Worm (Caenorhabditis elegans) whole organism, mixed stage, embryonic: ENCODE data around the gene lmtr-5.
A peak's percentile ranks its signal among the peaks of the same experiment; 100 is the strongest.

Source experiments
- M03D4.4 ChIP-seq: sonication (generic microtip); optimal IDR thresholded peaks from 2 replicates; lab custom pipeline; 2017; ENCODE audit warnings: mild to moderate bottlenecking, missing genetic modification characterization, missing compliant biosample characterization
- bed-3 ChIP-seq: fragments of 200-800 bp; sonication (Bioruptor generic); optimal IDR thresholded peaks from 3 replicates; lab custom pipeline; 2018; ENCODE audit warnings: mild to moderate bottlenecking, missing genetic modification characterization, moderate library complexity, missing compliant biosample characterization
- blmp-1 ChIP-seq: fragments of 150-350 bp; optimal IDR thresholded peaks from 2 replicates; lab custom pipeline; 2014; ENCODE audit warnings: missing biosample characterization, missing genetic modification characterization
- ceh-39 ChIP-seq: fragments of 150-350 bp; optimal IDR thresholded peaks from 2 replicates; lab custom pipeline; 2014; ENCODE audit warnings: missing biosample characterization, missing genetic modification characterization
- ceh-43 ChIP-seq: fragments of 200-800 bp; sonication (Bioruptor generic); optimal IDR thresholded peaks from 2 replicates; lab custom pipeline; 2018; ENCODE audit warnings: mild to moderate bottlenecking, missing genetic modification characterization, moderate library complexity, missing compliant biosample characterization
- ceh-83 ChIP-seq: fragments of 200-800 bp; sonication (Bioruptor generic); optimal IDR thresholded peaks from 2 replicates; lab custom pipeline; 2018; ENCODE audit warnings: mild to moderate bottlenecking, missing genetic modification characterization, missing compliant biosample characterization
- ces-1 ChIP-seq: fragments of 150-350 bp; optimal IDR thresholded peaks from 2 replicates; lab custom pipeline; 2014; ENCODE audit warnings: missing biosample characterization, missing genetic modification reagents, missing genetic modification characterization
- cnd-1 ChIP-seq: fragments of 200-800 bp; sonication (Bioruptor generic); optimal IDR thresholded peaks from 2 replicates; lab custom pipeline; 2018; ENCODE audit warnings: mild to moderate bottlenecking, missing genetic modification characterization, missing compliant biosample characterization
- drap-1 ChIP-seq: fragments of 200-800 bp; sonication (Bioruptor generic); optimal IDR thresholded peaks from 3 replicates; lab custom pipeline; 2018; ENCODE audit warnings: mild to moderate bottlenecking, missing genetic modification characterization, missing compliant biosample characterization
- elt-1 ChIP-seq: sonication (generic microtip); optimal IDR thresholded peaks from 2 replicates; lab custom pipeline; 2017; ENCODE audit warnings: missing genetic modification characterization, mild to moderate bottlenecking, missing compliant biosample characterization, antibody characterized with exemption, moderate library complexity, borderline replicate concordance; ENCODE audit not compliant: insufficient read depth
- flh-1 ChIP-seq: fragments of 200-800 bp; sonication (Bioruptor generic); optimal IDR thresholded peaks from 2 replicates; lab custom pipeline; 2018; ENCODE audit warnings: mild to moderate bottlenecking, missing genetic modification characterization, moderate library complexity, missing compliant biosample characterization
- ham-2 ChIP-seq: fragments of 200-800 bp; sonication (Bioruptor generic); optimal IDR thresholded peaks from 2 replicates; lab custom pipeline; 2018; ENCODE audit warnings: mild to moderate bottlenecking, missing genetic modification characterization, missing compliant biosample characterization
- hlh-1 ChIP-seq: fragments of 150-350 bp; optimal IDR thresholded peaks from 2 replicates; lab custom pipeline; 2014; ENCODE audit warnings: missing biosample characterization, missing genetic modification reagents, missing genetic modification characterization
- lin-13 ChIP-seq: fragments of 150-350 bp; optimal IDR thresholded peaks from 2 replicates; lab custom pipeline; 2014; ENCODE audit warnings: missing biosample characterization, missing genetic modification characterization
- lin-32 ChIP-seq: fragments of 200-800 bp; sonication (Bioruptor generic); optimal IDR thresholded peaks from 2 replicates; lab custom pipeline; 2018; ENCODE audit warnings: mild to moderate bottlenecking, missing genetic modification characterization, missing compliant biosample characterization
- lsy-2 ChIP-seq: fragments of 150-350 bp; optimal IDR thresholded peaks from 2 replicates; lab custom pipeline; 2014; ENCODE audit warnings: missing biosample characterization, missing genetic modification characterization
- mep-1 ChIP-seq: fragments of 150-350 bp; optimal IDR thresholded peaks from 2 replicates; lab custom pipeline; 2017; ENCODE audit warnings: missing biosample characterization, missing genetic modification reagents, missing genetic modification characterization, inconsistent platforms
- mls-2 ChIP-seq: sonication (generic microtip); optimal IDR thresholded peaks from 2 replicates; lab custom pipeline; 2016; ENCODE audit warnings: mild to moderate bottlenecking, missing genetic modification characterization, moderate library complexity, missing compliant biosample characterization
- nhr-12 ChIP-seq: fragments of 150-350 bp; optimal IDR thresholded peaks from 2 replicates; lab custom pipeline; 2014; ENCODE audit warnings: missing biosample characterization, missing genetic modification characterization
- nhr-2 ChIP-seq: fragments of 150-350 bp; optimal IDR thresholded peaks from 2 replicates; lab custom pipeline; 2014; ENCODE audit warnings: missing biosample characterization, missing genetic modification characterization
- nhr-237 ChIP-seq: fragments of 150-350 bp; optimal IDR thresholded peaks from 2 replicates; lab custom pipeline; 2014; ENCODE audit warnings: missing biosample characterization, missing genetic modification characterization
- nhr-28 ChIP-seq: fragments of 150-350 bp; optimal IDR thresholded peaks from 2 replicates; lab custom pipeline; 2014; ENCODE audit warnings: missing biosample characterization, missing genetic modification characterization
- sem-2 ChIP-seq: fragments of 200-800 bp; sonication (Bioruptor generic); optimal IDR thresholded peaks from 2 replicates; lab custom pipeline; 2018; ENCODE audit warnings: mild to moderate bottlenecking, missing genetic modification characterization, missing compliant biosample characterization
- snpc-4 ChIP-seq: fragments of 150-350 bp; optimal IDR thresholded peaks from 2 replicates; lab custom pipeline; 2014; ENCODE audit warnings: missing biosample characterization, missing genetic modification characterization
- sptf-1 ChIP-seq: sonication (generic microtip); optimal IDR thresholded peaks from 2 replicates; lab custom pipeline; 2017; ENCODE audit warnings: mild to moderate bottlenecking, missing genetic modification characterization, moderate library complexity, missing compliant biosample characterization
- tbx-8 ChIP-seq: fragments of 200-800 bp; sonication (Bioruptor generic); optimal IDR thresholded peaks from 2 replicates; lab custom pipeline; 2018; ENCODE audit warnings: mild to moderate bottlenecking, missing genetic modification characterization, moderate library complexity, missing compliant biosample characterization
- unc-39 ChIP-seq: fragments of 150-350 bp; optimal IDR thresholded peaks from 2 replicates; lab custom pipeline; 2014; ENCODE audit warnings: missing biosample characterization, missing genetic modification characterization
- unc-62 ChIP-seq: fragments of 150-350 bp; optimal IDR thresholded peaks from 2 replicates; lab custom pipeline; 2014; ENCODE audit warnings: missing biosample characterization, missing genetic modification reagents, missing genetic modification characterization
- zip-8 ChIP-seq: fragments of 150-350 bp; optimal IDR thresholded peaks from 2 replicates; lab custom pipeline; 2014; ENCODE audit warnings: missing biosample characterization, missing genetic modification characterization
- ztf-11 ChIP-seq: fragments of 150-350 bp; optimal IDR thresholded peaks from 2 replicates; lab custom pipeline; 2014; ENCODE audit warnings: missing biosample characterization, missing genetic modification characterization

lmtr-5 gene

ce11 chrIII:3163448-3163847 lies 20.0 kb upstream of the lmtr-5 start:
- TF ChIP-seq nhr-2 (tag; lab: Kevin White, UChicago) (no peak), nhr-12 (tag; lab: Kevin White, UChicago) (no peak), ztf-11 (tag; lab: Kevin White, UChicago) (no peak), M03D4.4 (no peak), ceh-83 (GFP tag; lab: Kevin White, UChicago) (no peak), lin-32 (GFP tag; lab: Kevin White, UChicago) (no peak), flh-1 (no peak), zip-8 (no peak), unc-62 (GFP tag; lab: Kevin White, UChicago) (no peak), ceh-39 (no peak), snpc-4 (tag; lab: Kevin White, UChicago) (no peak), bed-3 (no peak), nhr-28 (no peak), mep-1 (tag; lab: Kevin White, UChicago) (no peak), ham-2 (GFP tag; lab: Kevin White, UChicago) (no peak), hlh-1 (no peak), nhr-237 (no peak)

DNA sequence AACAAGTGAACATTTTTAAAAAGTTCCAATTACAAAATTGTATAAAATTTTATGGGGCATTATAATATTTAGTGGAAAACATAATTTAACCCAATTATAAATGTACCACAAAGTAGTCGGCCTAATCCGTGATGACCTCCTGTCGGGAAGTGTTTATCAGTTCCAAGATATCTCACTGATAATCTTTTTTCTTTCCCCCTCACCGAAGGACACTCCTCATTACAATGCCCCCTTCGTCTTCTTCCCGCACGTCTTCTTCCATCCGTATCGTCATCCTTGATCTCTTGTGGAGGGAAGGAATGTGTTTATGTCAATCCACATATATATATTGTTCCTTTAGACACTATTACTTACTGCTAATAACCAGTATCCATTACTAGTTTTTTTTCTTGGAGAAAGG lies 18.2 kb upstream of the lmtr-5 start, which contains the start of gene R148.5:
Gene R148.5, plus strand, starts transcription at position 331 of the 400 bp plus-strand sequence.
- no peak for TF ChIP-seq sem-2
- peak; percentile 89 for TF ChIP-seq elt-1 (tag; lab: Kevin White, UChicago)
- no peak for TF ChIP-seq nhr-2 (tag; lab: Kevin White, UChicago)
- TF ChIP-seq sptf-1 (tag; lab: Kevin White, UChicago) = no peak
- no peak for TF ChIP-seq ham-2 (GFP tag; lab: Kevin White, UChicago)
- TF ChIP-seq nhr-12 (tag; lab: Kevin White, UChicago) = no peak
- peak; percentile 12 for TF ChIP-seq unc-62 (GFP tag; lab: Kevin White, UChicago)
- TF ChIP-seq, all 35 proteins: peak for 2

ce11 chrIII:3169279-3169678 lies 14.2 kb upstream of the lmtr-5 start:
- no peak for TF ChIP-seq ces-1
- TF ChIP-seq unc-39 (tag; lab: Kevin White, UChicago) = no peak
- TF ChIP-seq ceh-83 (GFP tag; lab: Kevin White, UChicago) = no peak
- TF ChIP-seq ztf-11 (tag; lab: Kevin White, UChicago) = no peak
- no peak for TF ChIP-seq ham-2 (GFP tag; lab: Kevin White, UChicago)
- TF ChIP-seq tbx-8 (GFP tag; lab: Kevin White, UChicago) = no peak
- TF ChIP-seq M03D4.4 = no peak
- no peak for TF ChIP-seq zip-8
- TF ChIP-seq mep-1 (tag; lab: Kevin White, UChicago) = no peak
- TF ChIP-seq snpc-4 (tag; lab: Kevin White, UChicago) = no peak
- no peak for TF ChIP-seq bed-3
- TF ChIP-seq sptf-1 (tag; lab: Kevin White, UChicago) = no peak

DNA sequence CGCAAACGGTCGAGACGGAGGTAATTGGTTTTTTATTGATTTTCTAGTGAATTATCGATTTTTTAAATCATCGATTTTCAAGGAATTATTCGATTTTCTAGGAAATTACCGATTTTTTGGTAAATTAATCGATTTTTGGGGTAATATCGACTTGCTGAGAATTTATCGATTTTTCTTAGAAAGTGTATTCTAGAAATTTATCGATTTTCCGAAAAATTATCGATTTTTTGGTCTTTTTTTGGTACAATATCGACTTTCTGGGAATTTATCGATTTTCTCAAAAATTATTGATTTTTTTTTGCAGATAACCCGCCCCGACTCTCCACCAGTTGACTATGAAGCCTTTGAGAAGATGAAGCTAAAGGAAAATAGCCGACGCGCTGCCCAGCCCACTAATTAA lies 12.9 kb upstream of the lmtr-5 start:
- no peak for TF ChIP-seq ztf-11 (tag; lab: Kevin White, UChicago)

- TF ChIP-seq M03D4.4 = no peak
- TF ChIP-seq ces-1 = no peak
- TF ChIP-seq tbx-8 (GFP tag; lab: Kevin White, UChicago) = no peak
- TF ChIP-seq nhr-2 (tag; lab: Kevin White, UChicago) = no peak
- no peak for TF ChIP-seq lin-13 (tag; lab: Kevin White, UChicago)
- TF ChIP-seq ceh-83 (GFP tag; lab: Kevin White, UChicago) = no peak
- TF ChIP-seq drap-1 (GFP tag; lab: Kevin White, UChicago) = no peak
- no peak for TF ChIP-seq cnd-1
- no peak for TF ChIP-seq ceh-43 (GFP tag; lab: Kevin White, UChicago)
- no peak for TF ChIP-seq lsy-2 (tag; lab: Kevin White, UChicago)
- TF ChIP-seq ham-2 (GFP tag; lab: Kevin White, UChicago) = no peak
- no peak for TF ChIP-seq blmp-1 (tag; lab: Kevin White, UChicago)
- TF ChIP-seq snpc-4 (tag; lab: Kevin White, UChicago) = no peak
- no peak for TF ChIP-seq bed-3
- no peak for TF ChIP-seq flh-1
- TF ChIP-seq lin-32 (GFP tag; lab: Kevin White, UChicago) = no peak
- no peak for TF ChIP-seq ztf-11 (tag; lab: Kevin White, UChicago)
- no peak for TF ChIP-seq mls-2
These were observed 12.1 kb upstream of the lmtr-5 start, which contains the start of gene R148.4 for ce11 chrIII:3171382-3171781. TSS of gene R148.4 (plus strand) at chrIII:3171592.
